Fruit fly (Drosophila melanogaster): ENCODE data around the gene Spt7.
A peak's percentile ranks its signal among the peaks of the same experiment; 100 is the strongest.

Spt7 gene

dm6 chrX:17880269-17880889 lies 30.1 kb downstream of the Spt7 start (continued):
- TF ChIP-seq CG4318 (GFP tag; optimal IDR thresholded peaks at IDR 0.05) (peak; percentile 91), vri (GFP tag; optimal IDR thresholded peaks at IDR 0.05) (peak; percentile 93), cyc (GFP tag; optimal IDR thresholded peaks at IDR 0.05) (peak; percentile 92), CG6163 (GFP tag; IDR thresholded peaks at IDR 0.05) (peak; percentile 92), CG15336 (GFP tag; IDR thresholded peaks at IDR 0.05) (peak; percentile 89), Lpt (GFP tag; optimal IDR thresholded peaks at IDR 0.05) (peak; percentile 87), eg (GFP tag; IDR thresholded peaks at IDR 0.05) (peak; percentile 97), achi (GFP tag; optimal IDR thresholded peaks at IDR 0.05) (peak; percentile 89), CG32006 (GFP tag; optimal IDR thresholded peaks at IDR 0.05) (peak; percentile 95), CG11902 (GFP tag; optimal IDR thresholded peaks at IDR 0.05) (peak; percentile 83), Eip93F (GFP tag; optimal IDR thresholded peaks at IDR 0.05) (peak; percentile 92), CG6276 (GFP tag; optimal IDR thresholded peaks at IDR 0.05) (peak; percentile 89), CG31627 (GFP tag; optimal IDR thresholded peaks at IDR 0.05) (peak; percentile 97), CG8632 (GFP tag; optimal IDR thresholded peaks at IDR 0.05) (peak; percentile 87), lz (GFP tag; optimal IDR thresholded peaks at IDR 0.05) (peak; percentile 96), OdsH (GFP tag; optimal IDR thresholded peaks at IDR 0.05) (peak; percentile 93), CG8319 (GFP tag; optimal IDR thresholded peaks at IDR 0.05) (peak; percentile 77)

dm6 chrX:17881138-17882121 lies 31.2 kb downstream of the Spt7 start:
- TF ChIP-seq dsx (GFP tag; optimal IDR thresholded peaks at IDR 0.05; ENCODE audit: poor library complexity, severe bottlenecking): peak; percentile 8
- peak in 1 of 2 experiments; percentile 59 for TF ChIP-seq salr (GFP tag; optimal IDR thresholded peaks at IDR 0.05)
- TF ChIP-seq Hr38 (GFP tag; optimal IDR thresholded peaks at IDR 0.05): no peak
- peak; percentile 14 for TF ChIP-seq CG1621 (tag; optimal IDR thresholded peaks at IDR 0.05)
- TF ChIP-seq Eip93F (GFP tag; optimal IDR thresholded peaks at IDR 0.05): peak; percentile 54
- no peak for TF ChIP-seq CG6854 (GFP tag; optimal IDR thresholded peaks at IDR 0.05)
- peak; percentile 48 for TF ChIP-seq vri (GFP tag; optimal IDR thresholded peaks at IDR 0.05)
- TF ChIP-seq Ets96B (tag; optimal IDR thresholded peaks at IDR 0.05): peak; percentile 16
- peak; percentile 85 for TF ChIP-seq Hr4 (GFP tag; optimal IDR thresholded peaks at IDR 0.05)
- peak; percentile 53 for TF ChIP-seq CG6276 (GFP tag; optimal IDR thresholded peaks at IDR 0.05)
- peak; percentile 44 for TF ChIP-seq Sox15 (GFP tag; optimal IDR thresholded peaks at IDR 0.05)
- peak; percentile 85 for TF ChIP-seq eg (GFP tag; IDR thresholded peaks at IDR 0.05)
- peak; percentile 62 for TF ChIP-seq CG7368 (GFP tag; optimal IDR thresholded peaks at IDR 0.05)
- peak; percentile 44 for TF ChIP-seq CG8319 (GFP tag; optimal IDR thresholded peaks at IDR 0.05)
- TF ChIP-seq fd59A (GFP tag; optimal IDR thresholded peaks at IDR 0.05): peak; percentile 14
- TF ChIP-seq CG3032 (tag; optimal IDR thresholded peaks at IDR 0.05): no peak
- no peak for TF ChIP-seq CG9139 (GFP tag; optimal IDR thresholded peaks at IDR 0.05)
- peak; percentile 81 for TF ChIP-seq CG11294 (GFP tag; IDR thresholded peaks at IDR 0.05)
- TF ChIP-seq Smox (GFP tag; optimal IDR thresholded peaks at IDR 0.05): peak; percentile 73
- peak; percentile 88 for TF ChIP-seq Hr39 (GFP tag; optimal IDR thresholded peaks at IDR 0.05)
- TF ChIP-seq CG11762 (GFP tag; optimal IDR thresholded peaks at IDR 0.05; ENCODE audit: insufficient read depth): peak; percentile 25
- TF ChIP-seq topi (GFP tag; optimal IDR thresholded peaks at IDR 0.05): peak; percentile 78
- TF ChIP-seq Eip75B (GFP tag; optimal IDR thresholded peaks at IDR 0.05): no peak
- TF ChIP-seq spab (GFP tag; optimal IDR thresholded peaks at IDR 0.05): no peak
- TF ChIP-seq CG3919 (GFP tag; optimal IDR thresholded peaks at IDR 0.05): peak; percentile 71
- TF ChIP-seq Ets21C (GFP tag; optimal IDR thresholded peaks at IDR 0.05): peak; percentile 73
- peak; percentile 83 for TF ChIP-seq CG31627 (GFP tag; optimal IDR thresholded peaks at IDR 0.05)
- peak; percentile 61 for TF ChIP-seq CG6808 (GFP tag; optimal IDR thresholded peaks at IDR 0.05)
- TF ChIP-seq CG6792 (GFP tag; optimal IDR thresholded peaks at IDR 0.05): peak; percentile 58
- TF ChIP-seq cyc (GFP tag; optimal IDR thresholded peaks at IDR 0.05): peak; percentile 81
- peak; percentile 45 for TF ChIP-seq achi (GFP tag; optimal IDR thresholded peaks at IDR 0.05)
- peak; percentile 78 for TF ChIP-seq esn (GFP tag; optimal IDR thresholded peaks at IDR 0.05)
- TF ChIP-seq CG34406 (GFP tag; optimal IDR thresholded peaks at IDR 0.05): peak; percentile 37
- TF ChIP-seq Met (GFP tag; optimal IDR thresholded peaks at IDR 0.05): peak; percentile 77
- TF ChIP-seq Lpt (GFP tag; optimal IDR thresholded peaks at IDR 0.05): peak; percentile 59
- peak; percentile 67 for TF ChIP-seq OdsH (GFP tag; optimal IDR thresholded peaks at IDR 0.05)
- TF ChIP-seq fkh (GFP tag; optimal IDR thresholded peaks at IDR 0.05): peak; percentile 14
- TF ChIP-seq lz (GFP tag; optimal IDR thresholded peaks at IDR 0.05): peak; percentile 78
- peak; percentile 65 for TF ChIP-seq net (GFP tag; optimal IDR thresholded peaks at IDR 0.05)
